Worm (Caenorhabditis elegans) whole organism, L2 larva: ENCODE measurements around the gene cox-5A.

ENCODE experiments used
- C34F6.9 ChIP-seq: fragments of 150-350 bp; optimal IDR thresholded peaks from 2 replicates; lab custom pipeline; 2014; ENCODE audit warnings: missing biosample characterization, missing genetic modification characterization
- F13H6.1 ChIP-seq: sonication (generic microtip); optimal IDR thresholded peaks from 2 replicates; lab custom pipeline; 2016; ENCODE audit warnings: missing genetic modification characterization, missing compliant biosample characterization
- R02D3.7 ChIP-seq: fragments of 150-350 bp; optimal IDR thresholded peaks from 2 replicates; lab custom pipeline; 2014; ENCODE audit warnings: missing biosample characterization, missing genetic modification characterization
- Y55F3AM.14 ChIP-seq: fragments of 200-800 bp; sonication (Bioruptor generic); optimal IDR thresholded peaks from 2 replicates; lab custom pipeline; 2018; ENCODE audit warnings: mild to moderate bottlenecking, missing genetic modification characterization, missing compliant biosample characterization
- ZK546.5 ChIP-seq: sonication (generic microtip); optimal IDR thresholded peaks from 2 replicates; lab custom pipeline; 2017; ENCODE audit warnings: missing biosample characterization, missing genetic modification characterization
- alr-1 ChIP-seq: fragments of 150-350 bp; optimal IDR thresholded peaks from 2 replicates; lab custom pipeline; 2014; ENCODE audit warnings: missing biosample characterization, missing genetic modification characterization
- aly-2 ChIP-seq: fragments of 150-350 bp; optimal IDR thresholded peaks from 2 replicates; lab custom pipeline; 2014; ENCODE audit warnings: missing biosample characterization, missing genetic modification characterization
- ama-1 ChIP-seq: fragments of 150-350 bp; optimal IDR thresholded peaks from 2 replicates; lab custom pipeline; 2018; ENCODE audit warnings: inconsistent platforms
- blmp-1 ChIP-seq: sonication (generic microtip); optimal IDR thresholded peaks from 2 replicates; lab custom pipeline; 2017; ENCODE audit warnings: missing genetic modification characterization, mild to moderate bottlenecking, missing compliant biosample characterization, antibody characterized with exemption, moderate library complexity; ENCODE audit not compliant: insufficient read depth
- ceh-16 ChIP-seq: fragments of 150-350 bp; optimal IDR thresholded peaks from 2 replicates; lab custom pipeline; 2014; ENCODE audit warnings: missing biosample characterization, missing genetic modification characterization
- ceh-82 ChIP-seq: fragments of 150-350 bp; optimal IDR thresholded peaks from 2 replicates; lab custom pipeline; 2014; ENCODE audit warnings: missing biosample characterization, missing genetic modification characterization
- crh-2 ChIP-seq: sonication (generic microtip); optimal IDR thresholded peaks from 2 replicates; lab custom pipeline; 2017; ENCODE audit warnings: missing biosample characterization, missing genetic modification characterization
- dmd-4 ChIP-seq: sonication (generic microtip); optimal IDR thresholded peaks from 2 replicates; lab custom pipeline; 2017; ENCODE audit warnings: missing biosample characterization, missing genetic modification characterization
- egl-27 ChIP-seq: sonication (generic microtip); optimal IDR thresholded peaks from 3 replicates; lab custom pipeline; 2017; ENCODE audit warnings: missing biosample characterization, missing genetic modification reagents, missing genetic modification characterization
- elt-1 ChIP-seq: fragments of 150-350 bp; optimal IDR thresholded peaks from 2 replicates; lab custom pipeline; 2014; ENCODE audit warnings: missing biosample characterization, missing genetic modification characterization
- elt-3 ChIP-seq: sonication (generic microtip); optimal IDR thresholded peaks from 2 replicates; lab custom pipeline; 2017; ENCODE audit warnings: missing biosample characterization, missing genetic modification characterization
- fos-1 ChIP-seq: fragments of 150-350 bp; optimal IDR thresholded peaks from 2 replicates; lab custom pipeline; 2014; ENCODE audit warnings: missing biosample characterization, missing genetic modification characterization
- gmeb-1 ChIP-seq: fragments of 150-350 bp; optimal IDR thresholded peaks from 2 replicates; lab custom pipeline; 2014; ENCODE audit warnings: missing biosample characterization, missing genetic modification characterization
- lin-11 ChIP-seq: fragments of 150-350 bp; sonication (generic microtip); optimal IDR thresholded peaks from 2 replicates; lab custom pipeline; 2014; ENCODE audit warnings: missing biosample characterization, missing genetic modification characterization, inconsistent platforms, mixed read lengths
- lin-13 ChIP-seq: fragments of 150-350 bp; optimal IDR thresholded peaks from 2 replicates; lab custom pipeline; 2014; ENCODE audit warnings: missing biosample characterization, missing genetic modification reagents, missing genetic modification characterization
- lin-39 ChIP-seq: fragments of 150-350 bp; optimal IDR thresholded peaks from 2 replicates; lab custom pipeline; 2014; ENCODE audit warnings: missing biosample characterization, missing genetic modification reagents, missing genetic modification characterization
- lsy-2 ChIP-seq, 2 experiments: fragments of 150-350 bp in 1 of 2; sonication (generic microtip) in 1 of 2; optimal IDR thresholded peaks; 2 replicates each; lab custom pipeline; 2014 to 2017; ENCODE audit warnings: missing biosample characterization in 2 of 2, missing genetic modification characterization in 2 of 2
- mab-5 ChIP-seq: fragments of 150-350 bp; optimal IDR thresholded peaks from 2 replicates; lab custom pipeline; 2014; ENCODE audit warnings: missing biosample characterization, missing genetic modification characterization
- mbf-1 ChIP-seq: sonication (generic microtip); optimal IDR thresholded peaks from 2 replicates; lab custom pipeline; 2017; ENCODE audit warnings: missing biosample characterization, missing genetic modification characterization
- mdl-1 ChIP-seq, 2 experiments: fragments of 150-350 bp in 1 of 2; sonication (generic microtip) in 1 of 2; optimal IDR thresholded peaks; 2 replicates each; lab custom pipeline; 2017; ENCODE audit warnings: missing biosample characterization in 2 of 2, missing genetic modification characterization in 2 of 2
- nhr-10 ChIP-seq: sonication (generic microtip); optimal IDR thresholded peaks from 2 replicates; lab custom pipeline; 2017; ENCODE audit warnings: missing biosample characterization, missing genetic modification characterization
- nhr-11 ChIP-seq: fragments of 150-350 bp; optimal IDR thresholded peaks from 2 replicates; lab custom pipeline; 2014; ENCODE audit warnings: missing biosample characterization, missing genetic modification characterization
- nhr-12 ChIP-seq: fragments of 150-350 bp; optimal IDR thresholded peaks from 2 replicates; lab custom pipeline; 2014; ENCODE audit warnings: missing biosample characterization, missing genetic modification characterization
- nhr-129 ChIP-seq: fragments of 150-350 bp; optimal IDR thresholded peaks from 2 replicates; lab custom pipeline; 2014; ENCODE audit warnings: missing biosample characterization, missing genetic modification characterization
- nhr-21 ChIP-seq: fragments of 150-350 bp; optimal IDR thresholded peaks from 2 replicates; lab custom pipeline; 2014; ENCODE audit warnings: missing biosample characterization, missing genetic modification characterization
- nhr-23 ChIP-seq: fragments of 150-350 bp; optimal IDR thresholded peaks from 2 replicates; lab custom pipeline; 2014; ENCODE audit warnings: missing biosample characterization, missing genetic modification reagents, missing genetic modification characterization
- nhr-237 ChIP-seq: fragments of 150-350 bp; optimal IDR thresholded peaks from 2 replicates; lab custom pipeline; 2014; ENCODE audit warnings: missing biosample characterization, missing genetic modification characterization
- nhr-25 ChIP-seq: fragments of 150-350 bp; sonication (generic microtip); optimal IDR thresholded peaks from 3 replicates; lab custom pipeline; 2014; ENCODE audit warnings: missing biosample characterization, missing genetic modification characterization
- nhr-6 ChIP-seq: fragments of 150-350 bp; optimal IDR thresholded peaks from 2 replicates; lab custom pipeline; 2014; ENCODE audit warnings: missing biosample characterization, missing genetic modification characterization
- nhr-77 ChIP-seq: fragments of 150-350 bp; optimal IDR thresholded peaks from 2 replicates; lab custom pipeline; 2014; ENCODE audit warnings: missing biosample characterization, missing genetic modification characterization
- peb-1 ChIP-seq: fragments of 150-350 bp; optimal IDR thresholded peaks from 2 replicates; lab custom pipeline; 2014; ENCODE audit warnings: missing biosample characterization, missing genetic modification characterization
- sem-4 ChIP-seq: fragments of 150-350 bp; optimal IDR thresholded peaks from 2 replicates; lab custom pipeline; 2014; ENCODE audit warnings: missing biosample characterization, missing genetic modification reagents, missing genetic modification characterization
- skn-1 ChIP-seq: sonication (generic microtip); optimal IDR thresholded peaks from 2 replicates; lab custom pipeline; 2017; ENCODE audit warnings: missing biosample characterization, missing genetic modification characterization
- sma-3 ChIP-seq: sonication (generic microtip); optimal IDR thresholded peaks from 2 replicates; lab custom pipeline; 2016; ENCODE audit warnings: missing genetic modification reagents, missing genetic modification characterization, missing compliant biosample characterization
- sma-9 ChIP-seq, 2 experiments: fragments of 150-350 bp in 1 of 2; sonication (generic microtip) in 1 of 2; optimal IDR thresholded peaks; 2 replicates each; lab custom pipeline; 2014 to 2016; ENCODE audit warnings: missing genetic modification characterization in 2 of 2, mild to moderate bottlenecking in 1 of 2, missing biosample characterization in 1 of 2, missing compliant biosample characterization in 1 of 2, missing genetic modification reagents in 1 of 2, moderate library complexity in 1 of 2
- snpc-4 ChIP-seq: fragments of 150-350 bp; optimal IDR thresholded peaks from 2 replicates; lab custom pipeline; 2014; ENCODE audit warnings: missing biosample characterization, missing genetic modification characterization
- unc-39 ChIP-seq: fragments of 150-350 bp; optimal IDR thresholded peaks from 2 replicates; lab custom pipeline; 2014; ENCODE audit warnings: missing biosample characterization, missing genetic modification characterization
- unc-55 ChIP-seq: fragments of 150-350 bp; sonication (generic microtip); optimal IDR thresholded peaks from 3 replicates; lab custom pipeline; 2014; ENCODE audit warnings: missing biosample characterization, missing genetic modification reagents, missing genetic modification characterization
- unc-62 ChIP-seq: fragments of 150-350 bp; optimal IDR thresholded peaks from 2 replicates; lab custom pipeline; 2014; ENCODE audit warnings: missing biosample characterization, missing genetic modification reagents, missing genetic modification characterization
- zag-1 ChIP-seq: fragments of 150-350 bp; optimal IDR thresholded peaks from 2 replicates; lab custom pipeline; 2014; ENCODE audit warnings: missing biosample characterization, missing genetic modification characterization
- ztf-1 ChIP-seq: fragments of 200-800 bp; sonication (Bioruptor generic); conservative IDR thresholded peaks from 2 replicates; pipeline ENCODE4 v1.3.6; 2022; ENCODE audit warnings: missing genetic modification characterization, missing compliant biosample characterization
- ztf-11 ChIP-seq: sonication (generic microtip); optimal IDR thresholded peaks from 2 replicates; lab custom pipeline; 2017; ENCODE audit warnings: missing biosample characterization, missing genetic modification characterization
- ztf-4 ChIP-seq: fragments of 150-350 bp; optimal IDR thresholded peaks from 2 replicates; lab custom pipeline; 2014; ENCODE audit warnings: missing biosample characterization, missing genetic modification characterization

Gene cox-5A

DNA sequence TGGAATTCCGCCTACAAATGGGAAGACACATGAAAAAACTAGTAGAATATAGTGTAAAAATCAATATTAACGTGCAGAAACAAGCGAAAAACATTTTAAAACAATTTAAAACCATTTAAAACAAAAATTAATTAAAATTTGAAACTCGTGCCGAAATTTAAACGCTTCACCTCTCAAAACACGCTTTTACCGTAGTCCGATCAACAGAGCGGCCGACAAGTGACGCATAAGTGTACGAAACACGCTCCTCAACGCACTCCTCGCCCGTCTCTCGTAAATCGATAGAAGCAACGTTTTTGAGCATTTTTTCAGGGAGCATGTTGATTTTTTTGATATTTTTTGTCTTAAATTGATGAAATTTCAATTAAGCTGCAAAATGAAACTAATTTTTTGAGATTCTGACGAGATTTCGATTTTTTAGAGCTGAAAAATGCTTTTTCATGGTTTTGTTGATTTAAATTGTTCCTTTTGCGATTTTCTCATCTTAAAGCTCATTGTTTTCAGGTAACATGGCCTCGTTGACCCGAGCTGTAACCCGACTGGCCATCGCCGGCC lies at the start of gene cox-5A:
Gene cox-5A, plus strand, starts transcription at position 505 of the 555 bp plus-strand sequence.
- TF ChIP-seq nhr-6 (tag; lab: Kevin White, UChicago) (peak; percentile 99), C34F6.9 (tag; lab: Kevin White, UChicago) (peak; percentile 100), sma-9 (GFP tag; optimal IDR thresholded peaks at IDR 0.05; lab: Kevin White, UChicago) (peak; percentile 99), sma-9 (tag; optimal IDR thresholded peaks at IDR 0.05; lab: Kevin White, UChicago) (no peak), ZK546.5 (tag; lab: Kevin White, UChicago) (peak; percentile 88), nhr-237 (tag; lab: Kevin White, UChicago) (peak; percentile 89), aly-2 (tag; lab: Kevin White, UChicago) (peak; percentile 62), ceh-16 (tag; lab: Kevin White, UChicago) (peak; percentile 93), sem-4 (peak; percentile 100), nhr-25 (peak; percentile 99), nhr-11 (no peak), unc-39 (tag; lab: Kevin White, UChicago) (no peak), lin-11 (tag; lab: Kevin White, UChicago) (peak; percentile 99), unc-55 (GFP tag; lab: Kevin White, UChicago) (peak; percentile 100), mdl-1 (tag; optimal IDR thresholded peaks at IDR 0.05; lab: Kevin White, UChicago) (peak; percentile 82 to 92), sma-3 (GFP tag; lab: Kevin White, UChicago) (peak; percentile 100), elt-3 (tag; lab: Kevin White, UChicago) (no peak), nhr-77 (tag; lab: Kevin White, UChicago) (peak; percentile 90), zag-1 (tag; lab: Kevin White, UChicago) (peak; percentile 96), peb-1 (tag; lab: Kevin White, UChicago) (no peak), F13H6.1 (tag; lab: Kevin White, UChicago) (peak; percentile 99), skn-1 (tag; lab: Kevin White, UChicago) (peak; percentile 87), lsy-2 (tag; optimal IDR thresholded peaks at IDR 0.05; lab: Kevin White, UChicago) (peak; percentile 100), ztf-11 (tag; lab: Kevin White, UChicago) (peak; percentile 17), mab-5 (peak; percentile 98), Y55F3AM.14 (GFP tag; lab: Kevin White, UChicago) (peak; percentile 98), ztf-1 (GFP tag; lab: Robert Waterston, UW) (peak; percentile 97; the same call in 1 of the 2 replicates), nhr-23 (tag; lab: Kevin White, UChicago) (no peak), elt-1 (no peak), snpc-4 (tag; lab: Kevin White, UChicago) (peak; percentile 92), alr-1 (tag; lab: Kevin White, UChicago) (no peak), gmeb-1 (tag; lab: Kevin White, UChicago) (peak; percentile 100), nhr-129 (tag; lab: Kevin White, UChicago) (peak; percentile 97), nhr-12 (tag; lab: Kevin White, UChicago) (peak; percentile 83), mbf-1 (peak; percentile 57), nhr-21 (tag; lab: Kevin White, UChicago) (peak; percentile 99), dmd-4 (tag; lab: Kevin White, UChicago) (peak; percentile 72), lin-39 (tag; lab: Kevin White, UChicago) (no peak), unc-62 (GFP tag; lab: Kevin White, UChicago) (peak; percentile 94), crh-2 (peak; percentile 99), blmp-1 (peak; percentile 89), egl-27 (tag; lab: Kevin White, UChicago) (peak; percentile 97), nhr-10 (tag; lab: Kevin White, UChicago) (peak; percentile 95), ama-1 (lab: Kevin White, UChicago) (peak; percentile 85), ztf-4 (tag; lab: Kevin White, UChicago) (peak; percentile 99), fos-1 (peak; percentile 100), lin-13 (GFP tag; lab: Kevin White, UChicago) (peak; percentile 99), ceh-82 (peak; percentile 94), R02D3.7 (tag; lab: Kevin White, UChicago) (peak; percentile 85)
